Fruit fly (Drosophila melanogaster) whole organism, embryonic: ENCODE measurements around the gene pps.

ENCODE experiments used
- Blimp-1 ChIP-seq: fragments of 200-800 bp; sonication (Bioruptor generic); optimal IDR thresholded peaks from 3 replicates; lab custom pipeline; 2018; ENCODE audit warnings: missing biosample characterization, missing genetic modification characterization, mild to moderate bottlenecking, moderate library complexity, missing genetic modification reagents
- CG10274 ChIP-seq: fragments of 200-800 bp; sonication (Bioruptor generic); optimal IDR thresholded peaks from 3 replicates; lab custom pipeline; 2017; ENCODE audit warnings: missing biosample characterization, mild to moderate bottlenecking, missing genetic modification characterization
- CG11398 ChIP-seq: fragments of 200-800 bp; sonication (Bioruptor generic); optimal IDR thresholded peaks from 2 replicates; lab custom pipeline; 2016; ENCODE audit warnings: missing biosample characterization, missing genetic modification characterization
- CG12299 ChIP-seq: fragments of 200-800 bp; sonication (Bioruptor generic); optimal IDR thresholded peaks from 2 replicates; lab custom pipeline; 2018; ENCODE audit warnings: missing biosample characterization, mild to moderate bottlenecking, missing genetic modification characterization
- CG14710 ChIP-seq: fragments of 200-800 bp; sonication (Bioruptor generic); optimal IDR thresholded peaks from 3 replicates; lab custom pipeline; 2019; ENCODE audit warnings: missing biosample characterization, mild to moderate bottlenecking, missing genetic modification characterization, moderate library complexity
- CG15601 ChIP-seq: fragments of 200-800 bp; sonication (Bioruptor generic); optimal IDR thresholded peaks from 3 replicates; lab custom pipeline; 2019; ENCODE audit warnings: missing biosample characterization, mild to moderate bottlenecking, missing genetic modification characterization, moderate library complexity
- CG1647 ChIP-seq: fragments of 200-800 bp; sonication (Bioruptor generic); optimal IDR thresholded peaks from 3 replicates; lab custom pipeline; 2016; ENCODE audit warnings: missing biosample characterization, missing genetic modification characterization
- CG17385 ChIP-seq: fragments of 200-800 bp; sonication (Bioruptor generic); optimal IDR thresholded peaks from 3 replicates; lab custom pipeline; 2018; ENCODE audit warnings: missing biosample characterization, mild to moderate bottlenecking, missing genetic modification characterization
- CG17802 ChIP-seq: fragments of 200-800 bp; sonication (Bioruptor generic); optimal IDR thresholded peaks from 2 replicates; lab custom pipeline; 2018; ENCODE audit warnings: missing biosample characterization, mild to moderate bottlenecking, missing genetic modification characterization, moderate library complexity
- CG18262 ChIP-seq: fragments of 200-800 bp; optimal IDR thresholded peaks from 3 replicates; lab custom pipeline; 2019; ENCODE audit warnings: missing biosample characterization, mild to moderate bottlenecking, missing genetic modification characterization, moderate library complexity
- CG34376 ChIP-seq: fragments of 200-800 bp; sonication (Bioruptor generic); optimal IDR thresholded peaks from 2 replicates; lab custom pipeline; 2018; ENCODE audit warnings: missing biosample characterization, mild to moderate bottlenecking, missing genetic modification characterization
- CG3726 ChIP-seq: fragments of 200-800 bp; sonication (Bioruptor generic); IDR thresholded peaks from 3 replicates; pipeline ENCODE4, ENCODE4 v1.3.6; 2022; ENCODE audit warnings: missing biosample characterization, missing genetic modification characterization
- CG4282 ChIP-seq: fragments of 200-800 bp; sonication (Bioruptor generic); optimal IDR thresholded peaks from 2 replicates; lab custom pipeline; 2016; ENCODE audit warnings: missing biosample characterization, missing genetic modification characterization
- CG4328 ChIP-seq: fragments of 200-800 bp; sonication (Bioruptor generic); optimal IDR thresholded peaks from 3 replicates; lab custom pipeline; 2017; ENCODE audit warnings: missing biosample characterization, missing genetic modification reagents, missing genetic modification characterization
- CG4404 ChIP-seq: fragments of 200-800 bp; sonication (Bioruptor generic); IDR thresholded peaks from 2 replicates; pipeline ENCODE4 v1.3.6; 2022; ENCODE audit warnings: missing biosample characterization, missing genetic modification characterization
- CG4820 ChIP-seq: fragments of 200-800 bp; sonication (Bioruptor generic); optimal IDR thresholded peaks from 3 replicates; lab custom pipeline; 2016; ENCODE audit warnings: missing biosample characterization, missing genetic modification characterization
- CG6272 ChIP-seq: fragments of 200-800 bp; sonication (Bioruptor generic); IDR thresholded peaks from 2 replicates; pipeline ENCODE4 v1.3.6; 2022; ENCODE audit warnings: missing biosample characterization, missing genetic modification characterization
- CG7372 ChIP-seq: fragments of 200-800 bp; sonication (Bioruptor generic); IDR thresholded peaks from 2 replicates; pipeline ENCODE4 v1.3.6; 2022; ENCODE audit warnings: missing biosample characterization, missing genetic modification characterization
- CG7786 ChIP-seq: fragments of 200-800 bp; sonication (Bioruptor generic); optimal IDR thresholded peaks from 2 replicates; lab custom pipeline; 2016; ENCODE audit warnings: missing biosample characterization, missing genetic modification characterization
- CG8388 ChIP-seq: fragments of 200-800 bp; sonication (Bioruptor generic); optimal IDR thresholded peaks from 2 replicates; lab custom pipeline; 2019; ENCODE audit warnings: missing biosample characterization, mild to moderate bottlenecking, missing genetic modification characterization, moderate library complexity
- CG9727 ChIP-seq: fragments of 200-800 bp; sonication (Bioruptor generic); optimal IDR thresholded peaks from 3 replicates; lab custom pipeline; 2017; ENCODE audit warnings: missing biosample characterization, mild to moderate bottlenecking, missing genetic modification characterization
- CG9932 ChIP-seq: fragments of 200-800 bp; sonication (Bioruptor generic); IDR thresholded peaks from 2 replicates; pipeline ENCODE4 v1.3.6; 2022; ENCODE audit warnings: missing biosample characterization, missing genetic modification characterization
- CoRest ChIP-seq: fragments of 200-800 bp; sonication (Bioruptor generic); optimal IDR thresholded peaks from 3 replicates; lab custom pipeline; 2018; ENCODE audit warnings: missing biosample characterization, mild to moderate bottlenecking, missing genetic modification characterization, moderate library complexity
- D19B ChIP-seq: fragments of 200-800 bp; sonication (Bioruptor generic); optimal IDR thresholded peaks from 2 replicates; lab custom pipeline; 2017; ENCODE audit warnings: missing biosample characterization, mild to moderate bottlenecking, missing genetic modification characterization
- Deaf1 ChIP-seq: fragments of 200-800 bp; optimal IDR thresholded peaks from 3 replicates; lab custom pipeline; 2019; ENCODE audit warnings: missing biosample characterization, mild to moderate bottlenecking, missing genetic modification characterization, moderate library complexity
- Dp ChIP-seq: fragments of 200-800 bp; sonication (Bioruptor generic); optimal IDR thresholded peaks from 2 replicates; lab custom pipeline; 2018; ENCODE audit warnings: missing biosample characterization, mild to moderate bottlenecking, missing genetic modification characterization, moderate library complexity
- HLHmδ ChIP-seq: fragments of 200-800 bp; sonication (Bioruptor generic); optimal IDR thresholded peaks from 2 replicates; lab custom pipeline; 2018; ENCODE audit warnings: missing biosample characterization, mild to moderate bottlenecking, missing genetic modification characterization, moderate library complexity
- Mad ChIP-seq: fragments of 200-800 bp; sonication (Bioruptor generic); optimal IDR thresholded peaks from 2 replicates; lab custom pipeline; 2016; ENCODE audit warnings: missing biosample characterization, missing genetic modification characterization
- Neu2 ChIP-seq: fragments of 200-800 bp; sonication (Bioruptor generic); optimal IDR thresholded peaks from 3 replicates; lab custom pipeline; 2016; ENCODE audit warnings: missing biosample characterization, missing genetic modification characterization, borderline replicate concordance
- Opbp ChIP-seq: fragments of 200-800 bp; sonication (Bioruptor generic); IDR thresholded peaks from 3 replicates; pipeline ENCODE4 v1.3.6; 2022; ENCODE audit warnings: missing biosample characterization, missing genetic modification characterization; ENCODE audit not compliant: partially characterized antibody
- PHDP ChIP-seq: fragments of 200-800 bp; sonication (Bioruptor generic); optimal IDR thresholded peaks from 3 replicates; lab custom pipeline; 2018; ENCODE audit warnings: missing biosample characterization, mild to moderate bottlenecking, missing genetic modification characterization, moderate library complexity
- Vsx1 ChIP-seq: fragments of 200-800 bp; sonication (Bioruptor generic); optimal IDR thresholded peaks from 2 replicates; lab custom pipeline; 2017; ENCODE audit warnings: missing biosample characterization, mild to moderate bottlenecking, missing genetic modification characterization, missing genetic modification reagents
- YL-1 ChIP-seq: fragments of 200-800 bp; sonication (Bioruptor generic); optimal IDR thresholded peaks from 3 replicates; lab custom pipeline; 2017; ENCODE audit warnings: missing biosample characterization, mild to moderate bottlenecking, missing genetic modification characterization
- ase ChIP-seq: fragments of 200-800 bp; sonication (Bioruptor generic); IDR thresholded peaks from 3 replicates; pipeline ENCODE4 v1.3.6; 2022; ENCODE audit warnings: missing biosample characterization, missing genetic modification characterization
- btn ChIP-seq: fragments of 200-800 bp; sonication (Bioruptor generic); optimal IDR thresholded peaks from 2 replicates; lab custom pipeline; 2016; ENCODE audit warnings: missing biosample characterization, missing genetic modification characterization
- chif ChIP-seq, 2 experiments: fragments of 200-800 bp; sonication (Bioruptor generic); optimal IDR thresholded peaks; 3 replicates each; lab custom pipeline; 2016; ENCODE audit warnings: missing biosample characterization in 2 of 2, missing genetic modification characterization in 2 of 2
- ewg ChIP-seq: fragments of 200-800 bp; sonication (Bioruptor generic); optimal IDR thresholded peaks from 3 replicates; lab custom pipeline; 2017; ENCODE audit warnings: mild to moderate bottlenecking, missing biosample characterization, missing genetic modification reagents, missing genetic modification characterization
- fd102C ChIP-seq: fragments of 200-800 bp; sonication (Bioruptor generic); optimal IDR thresholded peaks from 2 replicates; lab custom pipeline; 2018; ENCODE audit warnings: missing biosample characterization, mild to moderate bottlenecking, missing genetic modification characterization, moderate library complexity
- insv ChIP-seq, 2 experiments: fragments of 200-800 bp; sonication (Bioruptor generic); optimal IDR thresholded peaks; 3 replicates each; lab custom pipeline; 2016 to 2018; ENCODE audit warnings: missing biosample characterization in 2 of 2, missing genetic modification characterization in 2 of 2
- jing ChIP-seq: fragments of 200-800 bp; sonication (Bioruptor generic); optimal IDR thresholded peaks from 2 replicates; lab custom pipeline; 2018; ENCODE audit warnings: missing biosample characterization, mild to moderate bottlenecking, missing genetic modification characterization
- kah ChIP-seq: fragments of 200-800 bp; sonication (Bioruptor generic); optimal IDR thresholded peaks from 2 replicates; lab custom pipeline; 2018; ENCODE audit warnings: missing biosample characterization, mild to moderate bottlenecking, missing genetic modification characterization
- lab ChIP-seq: fragments of 200-800 bp; sonication (Bioruptor generic); optimal IDR thresholded peaks from 3 replicates; lab custom pipeline; 2017; ENCODE audit warnings: missing biosample characterization, missing genetic modification characterization, mild to moderate bottlenecking, moderate library complexity, missing genetic modification reagents
- mirr ChIP-seq: fragments of 200-800 bp; sonication (Bioruptor generic); optimal IDR thresholded peaks from 3 replicates; lab custom pipeline; 2018; ENCODE audit warnings: missing biosample characterization, mild to moderate bottlenecking, missing genetic modification characterization
- pros ChIP-seq: fragments of 200-800 bp; sonication (Bioruptor generic); optimal IDR thresholded peaks from 3 replicates; lab custom pipeline; 2019; ENCODE audit warnings: missing biosample characterization, mild to moderate bottlenecking, missing genetic modification characterization, moderate library complexity
- pzg ChIP-seq: fragments of 200-800 bp; sonication (Bioruptor generic); optimal IDR thresholded peaks from 3 replicates; lab custom pipeline; 2018; ENCODE audit warnings: missing biosample characterization, mild to moderate bottlenecking, missing genetic modification characterization, moderate library complexity
- schlank ChIP-seq: fragments of 200-800 bp; sonication (Bioruptor generic); optimal IDR thresholded peaks from 2 replicates; lab custom pipeline; 2018; ENCODE audit warnings: missing biosample characterization, mild to moderate bottlenecking, missing genetic modification characterization
- sens-2 ChIP-seq: fragments of 200-800 bp; sonication (Bioruptor generic); IDR thresholded peaks from 2 replicates; pipeline ENCODE4 v1.3.6; 2022; ENCODE audit warnings: missing biosample characterization, missing genetic modification characterization
- stwl ChIP-seq: fragments of 200-800 bp; sonication (Bioruptor generic); optimal IDR thresholded peaks from 3 replicates; lab custom pipeline; 2018; ENCODE audit warnings: missing biosample characterization, mild to moderate bottlenecking, missing genetic modification characterization, moderate library complexity
- unc-4 ChIP-seq: fragments of 200-800 bp; sonication (Bioruptor generic); IDR thresholded peaks from 2 replicates; pipeline ENCODE4 v1.3.6; 2022; ENCODE audit warnings: missing biosample characterization, missing genetic modification characterization; ENCODE audit not compliant: partially characterized antibody
- vnd ChIP-seq: fragments of 200-800 bp; sonication (Bioruptor generic); IDR thresholded peaks from 3 replicates; pipeline ENCODE4 v1.3.6; 2022; ENCODE audit warnings: missing biosample characterization, missing genetic modification characterization; ENCODE audit not compliant: partially characterized antibody
- yki ChIP-seq: fragments of >200 bp; optimal IDR thresholded peaks from 3 replicates; lab custom pipeline; 2018

The pps gene

dm6 chr3R:12431030-12431489 lies 17.4 kb downstream of the pps start, which contains the start of gene Prosalpha2 (continued):
- TF ChIP-seq CG8388 (GFP tag; lab: Kevin White, UChicago) = no peak
- TF ChIP-seq Deaf1 = no peak
- no peak for TF ChIP-seq fd102C (GFP tag; lab: Kevin White, UChicago)
- no peak for TF ChIP-seq CG18262 (tag; lab: Kevin White, UChicago)
- no peak for TF ChIP-seq CG9932 (GFP tag; lab: Robert Waterston, UW)
- TF ChIP-seq jing (GFP tag; lab: Kevin White, UChicago) = no peak
- TF ChIP-seq CG6272 (GFP tag; lab: Robert Waterston, UW) = no peak; the same call in 1 of the 2 replicates
- TF ChIP-seq Blimp-1 (GFP tag; lab: Kevin White, UChicago) = no peak
- no peak for TF ChIP-seq pros (GFP tag; lab: Kevin White, UChicago)
- peak; percentile 61 for TF ChIP-seq pzg (GFP tag; lab: Kevin White, UChicago)
- no peak for TF ChIP-seq sens-2 (GFP tag; lab: Robert Waterston, UW)
- TF ChIP-seq CG15601 (tag; lab: Kevin White, UChicago) = no peak
- no peak for TF ChIP-seq CG7372 (GFP tag; lab: Robert Waterston, UW)
- TF ChIP-seq lab (GFP tag; lab: Kevin White, UChicago) = no peak
- TF ChIP-seq kah (GFP tag; lab: Kevin White, UChicago) = no peak
- no peak for TF ChIP-seq CG10274
- TF ChIP-seq CG4820 = no peak
- no peak for TF ChIP-seq yki (lab: Kevin White, UChicago)
- TF ChIP-seq CG34376 (GFP tag; lab: Kevin White, UChicago) = no peak
- no peak for TF ChIP-seq Vsx1 (GFP tag; lab: Kevin White, UChicago)
- no peak for TF ChIP-seq D19B (GFP tag; lab: Kevin White, UChicago)
- TF ChIP-seq schlank = no peak
- no peak for TF ChIP-seq Mad (GFP tag; lab: Kevin White, UChicago)
- TF ChIP-seq CG12299 (tag; lab: Kevin White, UChicago) = no peak
- no peak for TF ChIP-seq CG1647
- TF ChIP-seq CG14710 (tag; lab: Kevin White, UChicago) = peak; percentile 80
- TF ChIP-seq CG4282 (GFP tag; lab: Kevin White, UChicago) = no peak
- no peak for TF ChIP-seq CG4328
- TF ChIP-seq CG3726 (GFP tag; lab: Robert Waterston, UW) = no peak
- no peak for TF ChIP-seq Neu2 (GFP tag; lab: Kevin White, UChicago)
- TF ChIP-seq Opbp (GFP tag; lab: Robert Waterston, UW) = no peak
- TF ChIP-seq chif (GFP tag; optimal IDR thresholded peaks at IDR 0.05; lab: Kevin White, UChicago) = no peak
- TF ChIP-seq stwl = peak; percentile 41
- TF ChIP-seq insv (GFP tag; optimal IDR thresholded peaks at IDR 0.05; lab: Kevin White, UChicago) = peak in 1 of 2 experiments; percentile 31
- TF ChIP-seq unc-4 (GFP tag; lab: Robert Waterston, UW) = no peak
- TF ChIP-seq CG17385 (GFP tag; lab: Kevin White, UChicago) = no peak
- TF ChIP-seq btn (GFP tag; lab: Kevin White, UChicago) = no peak
- TF ChIP-seq ase = no peak
- TF ChIP-seq CG7786 (GFP tag; lab: Kevin White, UChicago) = no peak
- TF ChIP-seq CG4404 (GFP tag; lab: Robert Waterston, UW) = no peak
- TF ChIP-seq HLHmδ (GFP tag; lab: Kevin White, UChicago) = no peak
- TF ChIP-seq Dp (GFP tag; lab: Kevin White, UChicago) = peak; percentile 55
- TF ChIP-seq CG9727 (GFP tag; lab: Kevin White, UChicago) = no peak
- TF ChIP-seq CoRest (tag; lab: Kevin White, UChicago) = peak; percentile 74
- TF ChIP-seq ewg = no peak
- TF ChIP-seq vnd = no peak
- no peak for TF ChIP-seq mirr (GFP tag; lab: Kevin White, UChicago)
- TF ChIP-seq PHDP (tag; lab: Kevin White, UChicago) = no peak
- TF ChIP-seq CG11398 = no peak
- TF ChIP-seq YL-1 (GFP tag; lab: Kevin White, UChicago) = peak; percentile 53
- peak; percentile 64 for TF ChIP-seq CG17802 (tag; lab: Kevin White, UChicago)
